Fruit fly (Drosophila melanogaster) whole organism, pupa: Measurements from ENCODE around the gene CG43220.

Source experiments
- CG10348 ChIP-seq: fragments of 200-800 bp; sonication (Bioruptor generic); IDR thresholded peaks from 2 replicates; pipeline ENCODE4 v1.3.6; 2022; ENCODE audit warnings: missing biosample characterization, missing genetic modification characterization
- CG12605 ChIP-seq: fragments of 200-800 bp; sonication (Bioruptor generic); IDR thresholded peaks from 2 replicates; pipeline ENCODE4 v1.3.6; 2022; ENCODE audit warnings: missing biosample characterization, missing genetic modification characterization
- CG13204 ChIP-seq: fragments of 200-800 bp; sonication (Bioruptor generic); optimal IDR thresholded peaks from 2 replicates; lab custom pipeline; 2018; ENCODE audit warnings: missing biosample characterization, mild to moderate bottlenecking, missing genetic modification characterization, moderate library complexity
- CG14655 ChIP-seq: fragments of 200-800 bp; sonication (Bioruptor generic); optimal IDR thresholded peaks from 3 replicates; lab custom pipeline; 2017; ENCODE audit warnings: mild to moderate bottlenecking, missing biosample characterization, missing genetic modification reagents, missing genetic modification characterization
- CG15710 ChIP-seq: fragments of 200-800 bp; sonication (Bioruptor generic); optimal IDR thresholded peaks from 2 replicates; lab custom pipeline; 2018; ENCODE audit warnings: missing biosample characterization, mild to moderate bottlenecking, missing genetic modification characterization, moderate library complexity
- CG17806 ChIP-seq: fragments of 200-800 bp; sonication (Bioruptor generic); optimal IDR thresholded peaks from 2 replicates; lab custom pipeline; 2018; ENCODE audit warnings: missing biosample characterization, mild to moderate bottlenecking, missing genetic modification characterization, moderate library complexity
- CG32121 ChIP-seq: fragments of 200-800 bp; sonication (Bioruptor generic); IDR thresholded peaks from 2 replicates; pipeline ENCODE4 v1.3.6; 2022; ENCODE audit warnings: missing biosample characterization, missing genetic modification characterization
- CG34367 ChIP-seq: fragments of 200-800 bp; sonication (Bioruptor generic); optimal IDR thresholded peaks from 2 replicates; lab custom pipeline; 2018; ENCODE audit warnings: missing biosample characterization, mild to moderate bottlenecking, missing genetic modification characterization
- CG4496 ChIP-seq: fragments of 200-800 bp; sonication (Bioruptor generic); IDR thresholded peaks from 3 replicates; pipeline ENCODE4 v1.3.6; 2022; ENCODE audit warnings: missing biosample characterization, missing genetic modification characterization
- CG8159 ChIP-seq: fragments of 200-800 bp; sonication (Bioruptor generic); optimal IDR thresholded peaks from 3 replicates; lab custom pipeline; 2018; ENCODE audit warnings: missing biosample characterization, mild to moderate bottlenecking, missing genetic modification characterization, moderate library complexity
- CG8301 ChIP-seq: fragments of 200-800 bp; sonication (Bioruptor generic); optimal IDR thresholded peaks from 2 replicates; lab custom pipeline; 2018; ENCODE audit warnings: missing biosample characterization, mild to moderate bottlenecking, missing genetic modification characterization
- CG9948 ChIP-seq: fragments of 200-800 bp; sonication (Bioruptor generic); optimal IDR thresholded peaks from 2 replicates; lab custom pipeline; 2018; ENCODE audit warnings: missing biosample characterization, mild to moderate bottlenecking, missing genetic modification characterization, moderate library complexity
- D1 ChIP-seq: fragments of 200-800 bp; sonication (Bioruptor generic); optimal IDR thresholded peaks from 2 replicates; lab custom pipeline; 2018; ENCODE audit warnings: missing biosample characterization, mild to moderate bottlenecking, missing genetic modification characterization, moderate library complexity
- EcR ChIP-seq: fragments of 200-800 bp; sonication (Bioruptor generic); optimal IDR thresholded peaks from 3 replicates; lab custom pipeline; 2019; ENCODE audit warnings: missing biosample characterization, missing genetic modification characterization, mild to moderate bottlenecking, moderate library complexity, missing genetic modification reagents
- Ets98B ChIP-seq: fragments of 200-800 bp; sonication (Bioruptor generic); IDR thresholded peaks from 2 replicates; pipeline ENCODE4 v1.3.6; 2022; ENCODE audit warnings: missing biosample characterization, missing genetic modification characterization
- Pif1A ChIP-seq: fragments of 200-800 bp; sonication (Bioruptor generic); optimal IDR thresholded peaks from 3 replicates; lab custom pipeline; 2016; ENCODE audit warnings: missing biosample characterization, missing genetic modification characterization
- Pif1B ChIP-seq: fragments of 200-800 bp; sonication (Bioruptor generic); optimal IDR thresholded peaks from 3 replicates; lab custom pipeline; 2016; ENCODE audit warnings: missing biosample characterization, missing genetic modification characterization
- Snoo ChIP-seq: fragments of 200-800 bp; sonication (Bioruptor generic); optimal IDR thresholded peaks from 3 replicates; lab custom pipeline; 2017; ENCODE audit warnings: missing biosample characterization, mild to moderate bottlenecking, missing genetic modification characterization, inconsistent platforms
- fd96Ca ChIP-seq: fragments of 200-800 bp; sonication (Bioruptor generic); IDR thresholded peaks from 3 replicates; pipeline ENCODE4 v1.3.6; 2022; ENCODE audit warnings: missing biosample characterization, missing genetic modification characterization
- gl ChIP-seq: fragments of 200-800 bp; sonication (Bioruptor generic); optimal IDR thresholded peaks from 2 replicates; lab custom pipeline; 2018; ENCODE audit warnings: missing biosample characterization, mild to moderate bottlenecking, missing genetic modification characterization
- rn ChIP-seq: fragments of 200-800 bp; sonication (Bioruptor generic); IDR thresholded peaks from 2 replicates; pipeline ENCODE4 v1.3.6; 2022; ENCODE audit warnings: missing biosample characterization, missing genetic modification characterization

Gene CG43220

dm6 chr2L:17465915-17466677, 20.3 kb upstream of the CG43220 start:
- TF ChIP-seq CG17806 (tag; lab: Kevin White, UChicago) (peak; percentile 81), Snoo (tag; lab: Kevin White, UChicago) (peak; percentile 26), CG4496 (GFP tag; lab: Robert Waterston, UW) (peak; percentile 87), CG32121 (GFP tag; lab: Robert Waterston, UW) (peak; percentile 80), rn (peak; percentile 40; the same call in 1 of the 2 replicates), CG9948 (tag; lab: Kevin White, UChicago) (peak; percentile 83), CG8301 (tag; lab: Kevin White, UChicago) (peak; percentile 88), CG14655 (GFP tag; lab: Kevin White, UChicago) (peak; percentile 87), EcR (GFP tag; lab: Kevin White, UChicago) (no peak), CG13204 (no peak), CG12605 (peak; percentile 79; the same call in 1 of the 2 replicates), D1 (peak; percentile 53), CG15710 (tag; lab: Kevin White, UChicago) (peak; percentile 77), gl (tag; lab: Kevin White, UChicago) (peak; percentile 61), CG34367 (tag; lab: Kevin White, UChicago) (peak; percentile 82), CG10348 (GFP tag; lab: Robert Waterston, UW) (peak; percentile 48; the same call in 1 of the 2 replicates), fd96Ca (GFP tag; lab: Robert Waterston, UW) (peak; percentile 70; the same call in 2 of the 3 replicates), CG8159 (tag; lab: Kevin White, UChicago) (peak; percentile 82), Pif1A (GFP tag; lab: Kevin White, UChicago) (peak; percentile 81), Ets98B (GFP tag; lab: Robert Waterston, UW) (peak; percentile 86; the same call in 1 of the 2 replicates), Pif1B (GFP tag; lab: Kevin White, UChicago) (peak; percentile 65)
- TF ChIP-seq, all 21 proteins: peak for 19

- TF ChIP-seq fd96Ca (GFP tag; lab: Robert Waterston, UW) (0 out of 3 replicates have a peak, but pooled peaks have one; percentile 12), CG10348 (GFP tag; lab: Robert Waterston, UW) (no peak), CG12605 (peak; percentile 38; the same call in 1 of the 2 replicates), CG15710 (tag; lab: Kevin White, UChicago) (peak; percentile 49), rn (no peak), EcR (GFP tag; lab: Kevin White, UChicago) (no peak), gl (tag; lab: Kevin White, UChicago) (no peak), CG8301 (tag; lab: Kevin White, UChicago) (peak; percentile 54), CG32121 (GFP tag; lab: Robert Waterston, UW) (0 out of 2 replicates have a peak, but pooled peaks have one; percentile 48), D1 (no peak), Pif1B (GFP tag; lab: Kevin White, UChicago) (no peak), CG4496 (GFP tag; lab: Robert Waterston, UW) (peak; percentile 53), CG34367 (tag; lab: Kevin White, UChicago) (peak; percentile 28), CG8159 (tag; lab: Kevin White, UChicago) (peak; percentile 44), Snoo (tag; lab: Kevin White, UChicago) (no peak), CG14655 (GFP tag; lab: Kevin White, UChicago) (peak; percentile 56), CG13204 (no peak), CG9948 (tag; lab: Kevin White, UChicago) (peak; percentile 46), Pif1A (GFP tag; lab: Kevin White, UChicago) (peak; percentile 34), Ets98B (GFP tag; lab: Robert Waterston, UW) (no peak; the same call in 1 of the 2 replicates), CG17806 (tag; lab: Kevin White, UChicago) (peak; percentile 36)
Observed at dm6 chr2L:17466950-17467349, 19.4 kb upstream of the CG43220 start.

dm6 chr2L:17470630-17471029, 15.7 kb upstream of the CG43220 start:
- no peak for TF ChIP-seq CG17806 (tag; lab: Kevin White, UChicago)
- no peak for TF ChIP-seq D1
- no peak for TF ChIP-seq CG13204
- no peak for TF ChIP-seq CG8159 (tag; lab: Kevin White, UChicago)
- TF ChIP-seq CG34367 (tag; lab: Kevin White, UChicago): no peak
- TF ChIP-seq gl (tag; lab: Kevin White, UChicago): no peak
- no peak for TF ChIP-seq CG8301 (tag; lab: Kevin White, UChicago)
- no peak for TF ChIP-seq CG12605
- TF ChIP-seq rn: no peak
- TF ChIP-seq CG14655 (GFP tag; lab: Kevin White, UChicago): no peak

dm6 chr2L:17471524-17471923, 14.8 kb upstream of the CG43220 start, which contains the start of gene Sgt:
Gene Sgt (plus strand): TSS chr2L:17471603.
- no peak for TF ChIP-seq CG8301 (tag; lab: Kevin White, UChicago)

dm6 chr2L:17472582-17473524, 13.5 kb upstream of the CG43220 start, which contains the start of gene BicD:
Gene BicD (minus strand): TSS chr2L:17473215.
- TF ChIP-seq CG8301 (tag; lab: Kevin White, UChicago) (no peak), Ets98B (GFP tag; lab: Robert Waterston, UW) (peak; percentile 23; the same call in 1 of the 2 replicates), D1 (no peak), CG34367 (tag; lab: Kevin White, UChicago) (no peak), CG17806 (tag; lab: Kevin White, UChicago) (no peak), CG32121 (GFP tag; lab: Robert Waterston, UW) (no peak), CG8159 (tag; lab: Kevin White, UChicago) (no peak), CG10348 (GFP tag; lab: Robert Waterston, UW) (no peak), Pif1B (GFP tag; lab: Kevin White, UChicago) (no peak), CG13204 (no peak), gl (tag; lab: Kevin White, UChicago) (no peak), CG9948 (tag; lab: Kevin White, UChicago) (no peak), CG15710 (tag; lab: Kevin White, UChicago) (no peak), CG14655 (GFP tag; lab: Kevin White, UChicago) (no peak), EcR (GFP tag; lab: Kevin White, UChicago) (peak; percentile 20), CG12605 (0 out of 2 replicates have a peak, but pooled peaks have one; percentile 20), CG4496 (GFP tag; lab: Robert Waterston, UW) (peak; percentile 22; the same call in 1 of the 3 replicates), Snoo (tag; lab: Kevin White, UChicago) (no peak), rn (no peak), fd96Ca (GFP tag; lab: Robert Waterston, UW) (no peak), Pif1A (GFP tag; lab: Kevin White, UChicago) (no peak)
